Worm (Caenorhabditis elegans) whole organism, L1 larva: Measurements from ENCODE around the gene gst-13.

Experiments used
- C34B4.2 ChIP-seq: sonication (generic microtip); optimal IDR thresholded peaks from 2 replicates; lab custom pipeline; 2017; ENCODE audit warnings: mild to moderate bottlenecking, missing genetic modification characterization, missing compliant biosample characterization
- F16B12.6 ChIP-seq: fragments of 150-350 bp; optimal IDR thresholded peaks from 2 replicates; lab custom pipeline; 2014; ENCODE audit warnings: missing biosample characterization, missing genetic modification characterization
- Y116A8C.19 ChIP-seq: sonication (generic microtip); optimal IDR thresholded peaks from 2 replicates; lab custom pipeline; 2016; ENCODE audit warnings: missing compliant biosample characterization, missing genetic modification characterization, borderline replicate concordance
- alr-1 ChIP-seq: fragments of 200-800 bp; sonication (Bioruptor generic); optimal IDR thresholded peaks from 2 replicates; lab custom pipeline; 2018; ENCODE audit warnings: borderline replicate concordance, mild to moderate bottlenecking, missing genetic modification characterization, missing compliant biosample characterization
- aly-2 ChIP-seq: fragments of 150-350 bp; optimal IDR thresholded peaks from 2 replicates; lab custom pipeline; 2014; ENCODE audit warnings: missing biosample characterization, missing genetic modification characterization
- ceh-63 ChIP-seq: fragments of 200-800 bp; sonication (Bioruptor generic); optimal IDR thresholded peaks from 2 replicates; lab custom pipeline; 2018; ENCODE audit warnings: mild to moderate bottlenecking, missing genetic modification characterization, missing compliant biosample characterization
- ceh-8 ChIP-seq: fragments of 200-800 bp; sonication (Bioruptor generic); optimal IDR thresholded peaks from 2 replicates; lab custom pipeline; 2018; ENCODE audit warnings: mild to moderate bottlenecking, missing genetic modification characterization, moderate library complexity, missing compliant biosample characterization
- ceh-82 ChIP-seq, 3 experiments: fragments of 150-350 bp in 1 of 3; sonication (generic microtip) in 2 of 3; optimal IDR thresholded peaks; 2 replicates each; lab custom pipeline; 2014 to 2017; ENCODE audit warnings: missing biosample characterization in 3 of 3, missing genetic modification characterization in 3 of 3
- ceh-88 ChIP-seq: fragments of 200-800 bp; sonication (Bioruptor generic); IDR thresholded peaks from 2 replicates; pipeline ENCODE4 v1.3.6; 2022; ENCODE audit warnings: missing genetic modification characterization, missing compliant biosample characterization
- ceh-90 ChIP-seq: sonication (generic microtip); optimal IDR thresholded peaks from 2 replicates; lab custom pipeline; 2016; ENCODE audit warnings: missing genetic modification characterization, missing compliant biosample characterization
- ces-1 ChIP-seq: fragments of 150-350 bp; optimal IDR thresholded peaks from 2 replicates; lab custom pipeline; 2014; ENCODE audit warnings: missing biosample characterization, missing genetic modification reagents, missing genetic modification characterization
- dsc-1 ChIP-seq: sonication (generic microtip); optimal IDR thresholded peaks from 2 replicates; lab custom pipeline; 2016; ENCODE audit warnings: mild to moderate bottlenecking, missing genetic modification characterization, missing compliant biosample characterization
- elt-2 ChIP-seq: sonication (generic microtip); optimal IDR thresholded peaks from 2 replicates; lab custom pipeline; 2016; ENCODE audit warnings: missing genetic modification characterization, mild to moderate bottlenecking, inconsistent platforms, missing compliant biosample characterization, missing genetic modification reagents
- ets-5 ChIP-seq: fragments of 200-800 bp; sonication (Bioruptor generic); IDR thresholded peaks from 2 replicates; pipeline ENCODE4 v1.3.6; 2022; ENCODE audit warnings: missing genetic modification characterization, missing compliant biosample characterization
- fkh-10 ChIP-seq: sonication (generic microtip); optimal IDR thresholded peaks from 2 replicates; lab custom pipeline; 2017; ENCODE audit warnings: missing biosample characterization, missing genetic modification reagents, missing genetic modification characterization
- fkh-4 ChIP-seq: sonication (generic microtip); optimal IDR thresholded peaks from 2 replicates; lab custom pipeline; 2016; ENCODE audit warnings: missing compliant biosample characterization, missing genetic modification characterization, borderline replicate concordance
- grh-1 ChIP-seq: fragments of 200-800 bp; sonication (Bioruptor generic); IDR thresholded peaks from 2 replicates; pipeline ENCODE4 v1.3.6; 2022; ENCODE audit warnings: missing genetic modification reagents, missing genetic modification characterization, missing compliant biosample characterization
- hlh-17 ChIP-seq: fragments of 200-800 bp; sonication (Bioruptor generic); optimal IDR thresholded peaks from 2 replicates; lab custom pipeline; 2018; ENCODE audit warnings: missing genetic modification characterization, mild to moderate bottlenecking, missing compliant biosample characterization, moderate library complexity, borderline replicate concordance
- hpl-2 ChIP-seq: fragments of 150-350 bp; optimal IDR thresholded peaks from 2 replicates; lab custom pipeline; 2014; ENCODE audit warnings: missing biosample characterization, missing genetic modification reagents, missing genetic modification characterization
- irx-1 ChIP-seq: sonication (generic microtip); optimal IDR thresholded peaks from 2 replicates; lab custom pipeline; 2016; ENCODE audit warnings: missing genetic modification characterization, missing compliant biosample characterization
- jun-1 ChIP-seq: fragments of 150-350 bp; optimal IDR thresholded peaks from 2 replicates; lab custom pipeline; 2014; ENCODE audit warnings: missing biosample characterization, missing genetic modification reagents, missing genetic modification characterization
- lin-13 ChIP-seq: fragments of 150-350 bp; optimal IDR thresholded peaks from 2 replicates; lab custom pipeline; 2014; ENCODE audit warnings: missing biosample characterization, missing genetic modification reagents, missing genetic modification characterization
- lin-14 ChIP-seq: fragments of 200-800 bp; sonication (Bioruptor generic); optimal IDR thresholded peaks from 2 replicates; lab custom pipeline; 2018; ENCODE audit warnings: mild to moderate bottlenecking, missing genetic modification characterization, moderate library complexity, missing compliant biosample characterization
- lin-39 ChIP-seq: fragments of 150-350 bp; optimal IDR thresholded peaks from 2 replicates; lab custom pipeline; 2014; ENCODE audit warnings: missing biosample characterization, missing genetic modification reagents, missing genetic modification characterization
- lsy-2 ChIP-seq, 2 experiments: fragments of 150-350 bp; optimal IDR thresholded peaks; 2 replicates each; lab custom pipeline; 2014; ENCODE audit warnings: missing biosample characterization in 2 of 2, missing genetic modification characterization in 2 of 2
- mab-9 ChIP-seq: fragments of 200-800 bp; sonication (Bioruptor generic); IDR thresholded peaks from 2 replicates; pipeline ENCODE4 v1.3.6; 2022; ENCODE audit warnings: missing genetic modification reagents, missing genetic modification characterization, missing compliant biosample characterization
- mdl-1 ChIP-seq, 2 experiments: fragments of 150-350 bp; optimal IDR thresholded peaks; 2 replicates each; lab custom pipeline; 2014 to 2017; ENCODE audit warnings: missing biosample characterization in 2 of 2, missing genetic modification characterization in 2 of 2, inconsistent platforms in 1 of 2
- mep-1 ChIP-seq: fragments of 150-350 bp; optimal IDR thresholded peaks from 2 replicates; lab custom pipeline; 2014; ENCODE audit warnings: missing biosample characterization, missing genetic modification characterization
- nhr-11 ChIP-seq: fragments of 150-350 bp; optimal IDR thresholded peaks from 2 replicates; lab custom pipeline; 2014; ENCODE audit warnings: missing biosample characterization, missing genetic modification characterization
- nhr-12 ChIP-seq: sonication (generic microtip); optimal IDR thresholded peaks from 2 replicates; lab custom pipeline; 2017; ENCODE audit warnings: missing biosample characterization, missing genetic modification characterization
- nhr-20 ChIP-seq: sonication (generic microtip); optimal IDR thresholded peaks from 2 replicates; lab custom pipeline; 2016; ENCODE audit warnings: mild to moderate bottlenecking, missing genetic modification characterization, missing compliant biosample characterization
- nhr-237 ChIP-seq: fragments of 150-350 bp; optimal IDR thresholded peaks from 2 replicates; lab custom pipeline; 2014; ENCODE audit warnings: missing biosample characterization, missing genetic modification characterization
- nhr-28 ChIP-seq: fragments of 150-350 bp; optimal IDR thresholded peaks from 2 replicates; lab custom pipeline; 2014; ENCODE audit warnings: missing biosample characterization, missing genetic modification characterization
- nhr-47 ChIP-seq: sonication (generic microtip); optimal IDR thresholded peaks from 2 replicates; lab custom pipeline; 2016; ENCODE audit warnings: mild to moderate bottlenecking, missing genetic modification characterization, moderate library complexity, missing compliant biosample characterization
- nhr-76 ChIP-seq: sonication (generic microtip); optimal IDR thresholded peaks from 2 replicates; lab custom pipeline; 2017; ENCODE audit warnings: missing biosample characterization, missing genetic modification characterization
- nhr-77 ChIP-seq: fragments of 150-350 bp; optimal IDR thresholded peaks from 2 replicates; lab custom pipeline; 2014; ENCODE audit warnings: missing biosample characterization, missing genetic modification characterization
- nhr-84 ChIP-seq: sonication (generic microtip); optimal IDR thresholded peaks from 2 replicates; lab custom pipeline; 2017; ENCODE audit warnings: missing biosample characterization, missing genetic modification characterization
- nhr-90 ChIP-seq: sonication (generic microtip); optimal IDR thresholded peaks from 2 replicates; lab custom pipeline; 2016; ENCODE audit warnings: mild to moderate bottlenecking, missing genetic modification characterization, missing compliant biosample characterization; ENCODE audit not compliant: poor library complexity
- pag-3 ChIP-seq: sonication (generic microtip); optimal IDR thresholded peaks from 2 replicates; lab custom pipeline; 2017; ENCODE audit warnings: missing genetic modification characterization, mild to moderate bottlenecking, missing compliant biosample characterization, antibody characterized with exemption, borderline replicate concordance; ENCODE audit not compliant: insufficient read depth
- pax-3 ChIP-seq: fragments of 200-800 bp; sonication (Bioruptor generic); optimal IDR thresholded peaks from 2 replicates; lab custom pipeline; 2018; ENCODE audit warnings: mild to moderate bottlenecking, missing genetic modification characterization, moderate library complexity, missing compliant biosample characterization
- pqm-1 ChIP-seq: sonication (generic microtip); optimal IDR thresholded peaks from 3 replicates; lab custom pipeline; 2017; ENCODE audit warnings: missing biosample characterization, missing genetic modification characterization
- rnt-1 ChIP-seq: sonication (generic microtip); optimal IDR thresholded peaks from 2 replicates; lab custom pipeline; 2016; ENCODE audit warnings: mild to moderate bottlenecking, missing genetic modification characterization, moderate library complexity, missing compliant biosample characterization
- skn-1 ChIP-seq: fragments of 150-350 bp; optimal IDR thresholded peaks from 2 replicates; lab custom pipeline; 2014; ENCODE audit warnings: missing biosample characterization, missing genetic modification characterization
- snpc-4 ChIP-seq: fragments of 150-350 bp; optimal IDR thresholded peaks from 2 replicates; lab custom pipeline; 2014; ENCODE audit warnings: missing biosample characterization, missing genetic modification characterization
- tlp-1 ChIP-seq: fragments of 150-350 bp; optimal IDR thresholded peaks from 2 replicates; lab custom pipeline; 2014; ENCODE audit warnings: missing biosample characterization, missing genetic modification characterization
- unc-130 ChIP-seq: fragments of 150-350 bp; optimal IDR thresholded peaks from 2 replicates; lab custom pipeline; 2017; ENCODE audit warnings: missing biosample characterization, missing genetic modification characterization, inconsistent platforms
- unc-30 ChIP-seq: sonication (generic microtip); optimal IDR thresholded peaks from 2 replicates; lab custom pipeline; 2017; ENCODE audit warnings: missing biosample characterization, missing genetic modification characterization
- vab-15 ChIP-seq: sonication (generic microtip); optimal IDR thresholded peaks from 2 replicates; lab custom pipeline; 2017; ENCODE audit warnings: missing genotype, mild to moderate bottlenecking, missing genetic modification characterization, missing compliant biosample characterization
- zag-1 ChIP-seq: fragments of 150-350 bp; optimal IDR thresholded peaks from 2 replicates; lab custom pipeline; 2014; ENCODE audit warnings: missing biosample characterization, missing genetic modification characterization
- zip-4 ChIP-seq: fragments of 200-800 bp; sonication (Bioruptor generic); optimal IDR thresholded peaks from 2 replicates; lab custom pipeline; 2018; ENCODE audit warnings: mild to moderate bottlenecking, missing genetic modification characterization, moderate library complexity, missing compliant biosample characterization
- ztf-11 ChIP-seq, 2 experiments: sonication (generic microtip); optimal IDR thresholded peaks; 2 replicates each; lab custom pipeline; 2016 to 2017; ENCODE audit warnings: missing genetic modification characterization in 2 of 2, missing biosample characterization in 1 of 2, missing compliant biosample characterization in 1 of 2
- ztf-4 ChIP-seq: fragments of 150-350 bp; optimal IDR thresholded peaks from 2 replicates; lab custom pipeline; 2014; ENCODE audit warnings: missing biosample characterization, missing genetic modification characterization

The gst-13 gene

DNA sequence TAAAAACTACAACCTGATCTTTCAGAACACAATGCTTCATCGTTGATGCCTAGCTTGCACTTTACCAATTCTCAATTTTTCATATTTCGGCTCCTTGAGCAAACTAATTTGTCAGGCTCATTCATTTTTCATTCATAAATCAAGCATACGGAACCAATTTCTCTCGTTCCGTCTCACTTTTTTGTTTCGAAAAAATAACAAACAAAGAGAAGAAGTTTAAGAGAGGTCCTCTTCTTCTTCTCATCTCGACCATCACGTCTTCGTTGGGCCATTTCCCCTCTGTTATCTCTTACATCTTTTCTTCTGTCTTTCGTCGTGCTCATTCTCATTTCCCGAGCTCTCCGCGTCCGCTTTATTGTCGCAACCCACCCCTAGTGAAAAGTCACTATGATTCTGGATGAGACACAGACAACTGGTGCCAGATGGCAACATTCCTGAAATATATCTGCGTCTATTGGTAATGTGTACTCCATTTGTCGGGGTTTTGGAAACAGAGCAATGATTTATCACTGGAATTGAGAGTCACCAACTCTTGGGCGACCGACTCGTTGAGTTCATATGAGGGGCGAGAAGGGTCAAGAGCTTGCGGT is 33.5 kb downstream of the gst-13 start (continued):
- no peak for TF ChIP-seq lin-13 (GFP tag; lab: Kevin White, UChicago)
- TF ChIP-seq nhr-77, result no peak
- no peak for TF ChIP-seq ztf-11 (tag; optimal IDR thresholded peaks at IDR 0.05; lab: Kevin White, UChicago)
- no peak for TF ChIP-seq vab-15
- TF ChIP-seq hlh-17, result no peak
- TF ChIP-seq nhr-20 (tag; lab: Kevin White, UChicago), result peak; percentile 9
- TF ChIP-seq nhr-237 (tag; lab: Kevin White, UChicago), result no peak
- TF ChIP-seq ceh-8 (GFP tag; lab: Kevin White, UChicago), result no peak
- no peak for TF ChIP-seq unc-30
- peak; percentile 43; the same call in 1 of the 2 replicates for TF ChIP-seq mab-9 (GFP tag; lab: Robert Waterston, UW)
- no peak for TF ChIP-seq F16B12.6 (tag; lab: Kevin White, UChicago)
- no peak for TF ChIP-seq zag-1
- no peak for TF ChIP-seq tlp-1 (tag; lab: Kevin White, UChicago)
- no peak for TF ChIP-seq C34B4.2 (tag; lab: Kevin White, UChicago)
- no peak for TF ChIP-seq snpc-4 (tag; lab: Kevin White, UChicago)
- TF ChIP-seq zip-4, result no peak
- no peak for TF ChIP-seq lin-39
- TF ChIP-seq nhr-47 (tag; lab: Kevin White, UChicago), result peak; percentile 6
- no peak for TF ChIP-seq ceh-63 (GFP tag; lab: Kevin White, UChicago)
- peak; percentile 20 for TF ChIP-seq unc-130 (tag; lab: Kevin White, UChicago)
- TF ChIP-seq mep-1, result peak; percentile 16
- no peak for TF ChIP-seq nhr-76 (tag; lab: Kevin White, UChicago)
- peak in 1 of 2 experiments; percentile 46 for TF ChIP-seq lsy-2 (tag; optimal IDR thresholded peaks at IDR 0.05; lab: Kevin White, UChicago)
- TF ChIP-seq elt-2 (tag; lab: Kevin White, UChicago), result no peak
- TF ChIP-seq fkh-10 (GFP tag; lab: Kevin White, UChicago), result no peak
- no peak for TF ChIP-seq jun-1 (tag; lab: Kevin White, UChicago)
- no peak for TF ChIP-seq nhr-84 (tag; lab: Kevin White, UChicago)
- TF ChIP-seq lin-14, result peak; percentile 84
- peak; percentile 70 for TF ChIP-seq fkh-4 (tag; lab: Kevin White, UChicago)
- TF ChIP-seq skn-1 (tag; lab: Kevin White, UChicago), result no peak
- TF ChIP-seq alr-1 (tag; lab: Kevin White, UChicago), result no peak
- TF ChIP-seq pax-3, result no peak
- no peak for TF ChIP-seq nhr-90
- no peak for TF ChIP-seq mdl-1 (tag; optimal IDR thresholded peaks at IDR 0.05; lab: Kevin White, UChicago)
- TF ChIP-seq dsc-1 (tag; lab: Kevin White, UChicago), result peak; percentile 94
- peak; percentile 17 for TF ChIP-seq irx-1
- no peak for TF ChIP-seq nhr-28
- no peak for TF ChIP-seq pqm-1 (tag; lab: Kevin White, UChicago)
- no peak for TF ChIP-seq Y116A8C.19 (tag; lab: Kevin White, UChicago)
- TF ChIP-seq ces-1 (GFP tag; lab: Kevin White, UChicago), result no peak
- no peak for TF ChIP-seq ets-5 (GFP tag; lab: Robert Waterston, UW)
- peak; percentile 62 for TF ChIP-seq rnt-1 (tag; lab: Kevin White, UChicago)
- no peak for TF ChIP-seq ceh-88 (GFP tag; lab: Robert Waterston, UW)
- no peak for TF ChIP-seq aly-2 (tag; lab: Kevin White, UChicago)
- no peak for TF ChIP-seq grh-1
- TF ChIP-seq nhr-11, result no peak
- TF ChIP-seq hpl-2 (GFP tag; lab: Kevin White, UChicago), result no peak
- peak; percentile 68 for TF ChIP-seq pag-3 (tag; lab: Kevin White, UChicago)
- TF ChIP-seq ceh-82 (tag; optimal IDR thresholded peaks at IDR 0.05; lab: Kevin White, UChicago), result no peak
- TF ChIP-seq ztf-4 (tag; lab: Kevin White, UChicago), result no peak
- TF ChIP-seq nhr-12 (tag; lab: Kevin White, UChicago), result no peak
- TF ChIP-seq ceh-90 (tag; lab: Kevin White, UChicago), result no peak
